Fruit fly (Drosophila melanogaster): ENCODE measurements around the gene CG13458.
A peak's percentile ranks its signal among the peaks of the same experiment; 100 is the strongest.

The CG13458 gene

DNA sequence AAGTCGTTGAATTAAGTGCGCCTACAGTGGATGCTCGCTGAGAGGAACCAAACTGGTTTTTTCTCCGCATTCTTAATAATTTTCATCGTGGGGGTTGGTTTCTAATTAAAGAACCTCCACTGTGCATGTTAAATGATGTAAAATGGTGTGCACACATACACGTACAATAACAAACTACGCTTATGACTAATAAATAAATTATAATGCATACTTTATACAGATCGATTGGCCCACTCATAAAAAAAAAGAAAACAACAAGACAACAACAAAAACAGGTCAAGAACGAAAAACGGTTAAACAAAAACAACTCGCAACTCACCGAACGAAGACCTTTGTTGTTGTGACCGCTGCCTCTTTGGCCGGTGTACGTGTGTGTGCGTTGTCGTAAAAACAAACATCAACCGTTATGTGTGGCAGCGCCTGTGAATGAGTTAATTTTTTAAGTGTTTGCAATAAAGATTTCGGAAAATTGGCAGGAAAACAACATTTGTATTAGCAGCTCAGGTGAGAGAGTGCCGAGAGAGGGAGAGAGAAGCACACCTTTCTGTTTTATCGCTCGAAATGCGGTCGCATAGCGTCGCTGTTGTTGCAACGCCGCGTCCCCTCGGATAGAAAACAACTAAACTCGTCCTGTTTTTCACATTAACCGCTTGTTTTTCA, 19.3 kb upstream of the CG13458 start (continued):
- TF ChIP-seq HmgZ (tag; optimal IDR thresholded peaks at IDR 0.05) (peak; percentile 6), Fer3 (tag; optimal IDR thresholded peaks at IDR 0.05) (peak; percentile 5), CG6854 (GFP tag; optimal IDR thresholded peaks at IDR 0.05) (peak; percentile 15), CG15601 (tag; optimal IDR thresholded peaks at IDR 0.05) (peak; percentile 14), Drgx (GFP tag; IDR thresholded peaks at IDR 0.05) (peak; percentile 48), Nf-YB (GFP tag; optimal IDR thresholded peaks at IDR 0.05) (no peak), Med (GFP tag) (peak; percentile 84), chinmo (GFP tag; IDR thresholded peaks at IDR 0.05; ENCODE audit: partially characterized antibody) (0 out of 4 replicates have a peak, but pooled peaks have one; percentile 52), nerfin-1 (tag; optimal IDR thresholded peaks at IDR 0.05) (peak; percentile 18), Pdp1 (GFP tag; optimal IDR thresholded peaks at IDR 0.05) (peak in 1 of 2 experiments; percentile 31), phol (tag; optimal IDR thresholded peaks at IDR 0.05) (peak; percentile 5), CG4360 (GFP tag; IDR thresholded peaks at IDR 0.05) (peak; percentile 80), dysf (GFP tag; IDR thresholded peaks at IDR 0.05) (no peak; the same call in 2 of the 3 replicates), bcd (GFP tag; optimal IDR thresholded peaks at IDR 0.05) (no peak), lilli (GFP tag; optimal IDR thresholded peaks at IDR 0.05) (peak; percentile 21), Opbp (GFP tag; IDR thresholded peaks at IDR 0.05; ENCODE audit: partially characterized antibody) (no peak), kay (GFP tag; optimal IDR thresholded peaks at IDR 0.05) (no peak), CG2199 (GFP tag; IDR thresholded peaks at IDR 0.05) (0 out of 3 replicates have a peak, but pooled peaks have one; percentile 63), sens (GFP tag) (peak; percentile 85), amos (GFP tag; IDR thresholded peaks at IDR 0.05; ENCODE audit: partially characterized antibody) (peak; percentile 8; the same call in 1 of the 2 replicates), vvl (GFP tag; IDR thresholded peaks at IDR 0.05) (0 out of 2 replicates have a peak, but pooled peaks have one; percentile 28), NK7.1 (GFP tag; optimal IDR thresholded peaks at IDR 0.05) (no peak), Doc3 (GFP tag; IDR thresholded peaks at IDR 0.05; ENCODE audit: partially characterized antibody) (0 out of 3 replicates have a peak, but pooled peaks have one; percentile 19), NfI (GFP tag; optimal IDR thresholded peaks at IDR 0.05) (no peak), CG10209 (GFP tag; optimal IDR thresholded peaks at IDR 0.05) (no peak), slp2 (GFP tag; optimal IDR thresholded peaks at IDR 0.05) (no peak), CG13624 (GFP tag; optimal IDR thresholded peaks at IDR 0.05) (peak; percentile 9), ems (GFP tag; optimal IDR thresholded peaks at IDR 0.05) (no peak), grau (tag; optimal IDR thresholded peaks at IDR 0.05) (peak; percentile 93), CG13296 (GFP tag; optimal IDR thresholded peaks at IDR 0.05) (peak; percentile 10), dpn (GFP tag; optimal IDR thresholded peaks at IDR 0.05) (peak in 1 of 2 experiments; percentile 5), Lpt (GFP tag; optimal IDR thresholded peaks at IDR 0.05) (no peak), Antp (GFP tag; optimal IDR thresholded peaks at IDR 0.05) (no peak), pum (GFP tag; optimal IDR thresholded peaks at IDR 0.05) (no peak), CG2120 (GFP tag; optimal IDR thresholded peaks at IDR 0.05) (peak; percentile 26), CG34376 (GFP tag; optimal IDR thresholded peaks at IDR 0.05) (no peak), CG2712 (tag; optimal IDR thresholded peaks at IDR 0.05) (peak; percentile 19), al (GFP tag; IDR thresholded peaks at IDR 0.05) (no peak), CG11696 (GFP tag; IDR thresholded peaks at IDR 0.05) (peak; percentile 81), CG10274 (GFP tag; optimal IDR thresholded peaks at IDR 0.05) (no peak), tin (GFP tag; optimal IDR thresholded peaks at IDR 0.05) (no peak), cato (GFP tag; optimal IDR thresholded peaks at IDR 0.05; ENCODE audit: borderline replicate concordance) (no peak), sqz (GFP tag; optimal IDR thresholded peaks at IDR 0.05) (peak; percentile 56)

Measured in whole organism, embryonic.